Worm (Caenorhabditis elegans) whole organism, young adult: Measurements from ENCODE around the gene R07E5.15.

Experiments used
- B0336.3 ChIP-seq: fragments of 200-800 bp; sonication (Bioruptor generic); IDR thresholded peaks from 2 replicates; pipeline ENCODE4 v1.3.6; 2022; ENCODE audit warnings: missing genetic modification characterization, missing compliant biosample characterization
- F23B12.7 ChIP-seq: sonication (generic microtip); optimal IDR thresholded peaks from 2 replicates; lab custom pipeline; 2017; ENCODE audit warnings: missing genetic modification characterization, mild to moderate bottlenecking, missing compliant biosample characterization, antibody characterized with exemption, moderate library complexity; ENCODE audit not compliant: insufficient read depth
- F39B2.1 ChIP-seq: fragments of 200-800 bp; sonication (Bioruptor generic); IDR thresholded peaks from 2 replicates; pipeline ENCODE4 v1.3.6; 2022; ENCODE audit warnings: missing genetic modification reagents, missing genetic modification characterization, missing compliant biosample characterization
- F49E8.2 ChIP-seq: sonication (generic microtip); optimal IDR thresholded peaks from 3 replicates; lab custom pipeline; 2017; ENCODE audit warnings: missing genetic modification characterization, mild to moderate bottlenecking, missing compliant biosample characterization, antibody characterized with exemption, moderate library complexity; ENCODE audit not compliant: insufficient read depth
- F52B5.7 ChIP-seq: sonication (generic microtip); optimal IDR thresholded peaks from 2 replicates; lab custom pipeline; 2016; ENCODE audit warnings: mild to moderate bottlenecking, missing genetic modification characterization, missing compliant biosample characterization
- F57C9.4 ChIP-seq: sonication (generic microtip); optimal IDR thresholded peaks from 2 replicates; lab custom pipeline; 2017; ENCODE audit warnings: mild to moderate bottlenecking, missing genetic modification characterization, missing compliant biosample characterization
- T07F8.4 ChIP-seq: sonication (generic microtip); optimal IDR thresholded peaks from 2 replicates; lab custom pipeline; 2016; ENCODE audit warnings: mild to moderate bottlenecking, missing genetic modification characterization, moderate library complexity, missing compliant biosample characterization
- T26A5.8 ChIP-seq: sonication (generic microtip); optimal IDR thresholded peaks from 2 replicates; lab custom pipeline; 2016; ENCODE audit warnings: missing genetic modification characterization, missing compliant biosample characterization
- Y53F4B.3 ChIP-seq: fragments of 200-800 bp; sonication (Bioruptor generic); IDR thresholded peaks from 2 replicates; pipeline ENCODE4 v1.3.6; 2022; ENCODE audit warnings: missing genetic modification reagents, missing genetic modification characterization, missing compliant biosample characterization
- Y53G8AR.9 ChIP-seq: fragments of 200-800 bp; sonication (Bioruptor generic); conservative IDR thresholded peaks from 2 replicates; pipeline ENCODE4 v1.3.6; 2022; ENCODE audit warnings: missing genetic modification reagents, missing genetic modification characterization, missing compliant biosample characterization
- Y56A3A.18 ChIP-seq: fragments of 200-800 bp; sonication (Bioruptor generic); IDR thresholded peaks from 2 replicates; pipeline ENCODE4 v1.3.6; 2022; ENCODE audit warnings: missing genetic modification reagents, missing genetic modification characterization, missing compliant biosample characterization
- akir-1 ChIP-seq: fragments of 200-800 bp; sonication (Bioruptor generic); optimal IDR thresholded peaks from 2 replicates; lab custom pipeline; 2018; ENCODE audit warnings: mild to moderate bottlenecking, missing genetic modification characterization, moderate library complexity, missing compliant biosample characterization
- athp-1 ChIP-seq: sonication (generic microtip); optimal IDR thresholded peaks from 2 replicates; lab custom pipeline; 2017; ENCODE audit warnings: mild to moderate bottlenecking, missing genetic modification characterization, missing compliant biosample characterization
- ccch-3 ChIP-seq: fragments of 200-800 bp; sonication (Bioruptor generic); optimal IDR thresholded peaks from 2 replicates; lab custom pipeline; 2018; ENCODE audit warnings: mild to moderate bottlenecking, missing genetic modification characterization, missing compliant biosample characterization
- cebp-2 ChIP-seq: fragments of 200-800 bp; sonication (Bioruptor generic); IDR thresholded peaks from 2 replicates; pipeline ENCODE4 v1.3.6; 2022; ENCODE audit warnings: missing genetic modification characterization, missing compliant biosample characterization
- ceh-100 ChIP-seq: fragments of 200-800 bp; sonication (Bioruptor generic); IDR thresholded peaks from 2 replicates; pipeline ENCODE4 v1.3.6; 2022; ENCODE audit warnings: missing genetic modification reagents, missing genetic modification characterization, missing compliant biosample characterization
- ceh-79 ChIP-seq: sonication (generic microtip); optimal IDR thresholded peaks from 2 replicates; lab custom pipeline; 2017; ENCODE audit warnings: mild to moderate bottlenecking, missing genetic modification characterization, missing compliant biosample characterization
- fkh-3 ChIP-seq: sonication (generic microtip); optimal IDR thresholded peaks from 2 replicates; lab custom pipeline; 2016; ENCODE audit warnings: mild to moderate bottlenecking, missing genetic modification characterization, missing compliant biosample characterization
- him-1 ChIP-seq: sonication (generic microtip); optimal IDR thresholded peaks from 2 replicates; lab custom pipeline; 2016; ENCODE audit warnings: missing genotype, missing genetic modification reagents, missing genetic modification characterization, missing compliant biosample characterization
- lin-40 ChIP-seq: sonication (generic microtip); optimal IDR thresholded peaks from 2 replicates; lab custom pipeline; 2016; ENCODE audit warnings: missing genetic modification characterization, mild to moderate bottlenecking, missing compliant biosample characterization, missing genotype, missing genetic modification reagents
- lir-1 ChIP-seq: fragments of 200-800 bp; sonication (Bioruptor generic); conservative IDR thresholded peaks from 2 replicates; pipeline ENCODE4 v1.3.6; 2022; ENCODE audit warnings: missing genetic modification reagents, missing genetic modification characterization, missing compliant biosample characterization
- madf-8 ChIP-seq: fragments of 200-800 bp; sonication (Bioruptor generic); conservative IDR thresholded peaks from 2 replicates; pipeline ENCODE4 v1.3.6; 2022; ENCODE audit warnings: missing genetic modification reagents, missing genetic modification characterization, missing compliant biosample characterization
- mcd-1 ChIP-seq: fragments of 200-800 bp; sonication (Bioruptor generic); IDR thresholded peaks from 2 replicates; pipeline ENCODE4 v1.3.6; 2022; ENCODE audit warnings: missing genetic modification reagents, missing genetic modification characterization, missing compliant biosample characterization
- mel-28 ChIP-seq: sonication (generic microtip); optimal IDR thresholded peaks from 2 replicates; lab custom pipeline; 2016; ENCODE audit warnings: borderline replicate concordance, mild to moderate bottlenecking, missing genetic modification characterization, missing compliant biosample characterization
- mes-4 ChIP-seq: sonication (generic microtip); optimal IDR thresholded peaks from 2 replicates; lab custom pipeline; 2016; ENCODE audit warnings: missing genotype, missing genetic modification characterization, missing compliant biosample characterization
- mxl-1 ChIP-seq: sonication (generic microtip); optimal IDR thresholded peaks from 2 replicates; lab custom pipeline; 2016; ENCODE audit warnings: missing genetic modification characterization, missing compliant biosample characterization
- nfya-1 ChIP-seq: sonication (generic microtip); optimal IDR thresholded peaks from 2 replicates; lab custom pipeline; 2017; ENCODE audit warnings: antibody characterized with exemption, missing compliant biosample characterization, missing genetic modification characterization, borderline replicate concordance; ENCODE audit not compliant: insufficient read depth
- nfya-2 ChIP-seq: fragments of 200-800 bp; sonication (Bioruptor generic); IDR thresholded peaks from 2 replicates; pipeline ENCODE4 v1.3.6; 2022; ENCODE audit warnings: missing genetic modification reagents, missing genetic modification characterization, missing compliant biosample characterization
- nhr-120 ChIP-seq: fragments of 200-800 bp; sonication (Bioruptor generic); IDR thresholded peaks from 2 replicates; pipeline ENCODE4 v1.3.6; 2022; ENCODE audit warnings: missing genetic modification characterization, missing compliant biosample characterization
- nhr-27 ChIP-seq: fragments of 200-800 bp; sonication (Bioruptor generic); optimal IDR thresholded peaks from 2 replicates; lab custom pipeline; 2018; ENCODE audit warnings: mild to moderate bottlenecking, missing genetic modification characterization, moderate library complexity, missing compliant biosample characterization
- nhr-80 ChIP-seq: sonication (generic microtip); optimal IDR thresholded peaks from 2 replicates; lab custom pipeline; 2016; ENCODE audit warnings: missing genetic modification characterization, missing compliant biosample characterization
- pbrm-1 ChIP-seq: fragments of 200-800 bp; sonication (Bioruptor generic); IDR thresholded peaks from 2 replicates; pipeline ENCODE4 v1.3.6; 2022; ENCODE audit warnings: missing genetic modification reagents, missing genetic modification characterization, missing compliant biosample characterization
- somi-1 ChIP-seq: fragments of 200-800 bp; sonication (Bioruptor generic); optimal IDR thresholded peaks from 2 replicates; lab custom pipeline; 2018; ENCODE audit warnings: mild to moderate bottlenecking, missing genetic modification characterization, missing compliant biosample characterization
- xnd-1 ChIP-seq: sonication (generic microtip); optimal IDR thresholded peaks from 2 replicates; lab custom pipeline; 2016; ENCODE audit warnings: missing genotype, missing genetic modification reagents, missing genetic modification characterization, missing compliant biosample characterization

Gene R07E5.15

ce11 chrIII:4401142-4401541 lies at the start of gene R07E5.15:
R07E5.15 (plus strand) TSS chrIII:4401442.
- TF ChIP-seq F52B5.7 (tag; lab: Kevin White, UChicago), result no peak
- no peak for TF ChIP-seq Y53G8AR.9 (GFP tag; lab: Robert Waterston, UW)
- no peak for TF ChIP-seq somi-1 (GFP tag; lab: Kevin White, UChicago)
- TF ChIP-seq fkh-3, result no peak
- TF ChIP-seq nfya-2 (GFP tag; lab: Robert Waterston, UW), result no peak
- TF ChIP-seq nhr-120, result no peak
- TF ChIP-seq F23B12.7 (tag; lab: Kevin White, UChicago), result no peak
- TF ChIP-seq ceh-79 (tag; lab: Kevin White, UChicago), result no peak
- TF ChIP-seq mes-4, result no peak
- no peak for TF ChIP-seq ccch-3
- TF ChIP-seq Y53F4B.3 (GFP tag; lab: Robert Waterston, UW), result no peak
- TF ChIP-seq, all 124 proteins: peak for 0

- no peak for TF ChIP-seq mes-4
- no peak for TF ChIP-seq T07F8.4 (tag; lab: Kevin White, UChicago)
- TF ChIP-seq cebp-2, result no peak
- TF ChIP-seq B0336.3 (GFP tag; lab: Robert Waterston, UW), result no peak
- TF ChIP-seq pbrm-1, result no peak
- no peak for TF ChIP-seq F23B12.7 (tag; lab: Kevin White, UChicago)
- no peak for TF ChIP-seq mel-28 (tag; lab: Kevin White, UChicago)
- TF ChIP-seq F57C9.4 (tag; lab: Kevin White, UChicago), result no peak
- no peak for TF ChIP-seq F49E8.2 (tag; lab: Kevin White, UChicago)
- no peak for TF ChIP-seq Y56A3A.18 (GFP tag; lab: Robert Waterston, UW)
- TF ChIP-seq nfya-1 (tag; lab: Kevin White, UChicago), result no peak
- no peak for TF ChIP-seq fkh-3
Observed at ce11 chrIII:4356384-4356783, 44.9 kb upstream of the R07E5.15 start, which contains the start of gene mnp-1. mnp-1 (plus strand) TSS chrIII:4356594.

DNA sequence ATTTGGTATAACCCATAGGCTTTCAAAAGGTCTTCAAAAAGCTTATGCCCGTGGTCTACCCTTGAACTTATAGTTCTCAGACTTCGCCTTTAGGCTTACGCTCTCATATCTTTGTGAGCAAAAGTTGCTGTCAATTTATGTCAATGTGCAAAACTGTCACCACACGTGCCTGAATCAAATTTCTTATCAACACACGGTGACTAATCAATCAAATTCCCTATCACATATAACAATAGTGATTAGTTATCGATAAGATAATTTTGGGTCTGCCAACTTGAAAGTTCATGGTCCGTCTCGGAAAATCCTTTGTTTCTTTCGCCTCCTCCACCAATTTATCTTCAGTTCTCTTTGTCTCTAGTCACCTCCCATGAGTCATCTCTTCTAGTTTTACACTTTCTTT lies 43.8 kb upstream of the R07E5.15 start:
- TF ChIP-seq ceh-100 (GFP tag; lab: Robert Waterston, UW) (no peak), nhr-80 (tag; lab: Kevin White, UChicago) (peak; percentile 34), nhr-27 (tag; lab: Kevin White, UChicago) (no peak)

DNA sequence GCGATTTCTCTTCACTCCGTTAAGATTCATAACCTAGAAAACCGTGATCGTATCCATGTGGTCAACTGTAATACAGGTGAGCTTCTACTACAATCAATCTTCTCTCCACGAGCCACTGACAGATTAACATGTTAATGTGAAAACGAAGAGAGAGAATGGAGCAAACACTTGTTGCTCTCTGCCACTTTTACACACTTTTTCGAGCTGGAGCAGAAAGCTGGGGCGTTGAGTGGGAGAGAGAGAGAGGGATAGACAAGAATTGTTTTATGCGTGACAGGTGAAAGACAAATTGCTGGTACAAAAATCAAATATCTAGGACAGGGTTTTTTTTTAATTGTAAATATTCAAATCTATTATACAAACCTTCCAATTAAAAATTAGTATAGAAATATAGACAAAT lies 42.9 kb upstream of the R07E5.15 start:
- TF ChIP-seq akir-1 (GFP tag; lab: Kevin White, UChicago) (no peak), lin-40 (tag; lab: Kevin White, UChicago) (no peak), F39B2.1 (GFP tag; lab: Robert Waterston, UW) (no peak), mxl-1 (tag; lab: Kevin White, UChicago) (no peak), him-1 (tag; lab: Kevin White, UChicago) (no peak), Y53F4B.3 (GFP tag; lab: Robert Waterston, UW) (no peak), athp-1 (tag; lab: Kevin White, UChicago) (no peak), mcd-1 (GFP tag; lab: Robert Waterston, UW) (no peak), madf-8 (GFP tag; lab: Robert Waterston, UW) (no peak), nfya-2 (GFP tag; lab: Robert Waterston, UW) (no peak), somi-1 (GFP tag; lab: Kevin White, UChicago) (no peak), ceh-79 (tag; lab: Kevin White, UChicago) (no peak), F57C9.4 (tag; lab: Kevin White, UChicago) (no peak), T26A5.8 (tag; lab: Kevin White, UChicago) (no peak), lir-1 (GFP tag; lab: Robert Waterston, UW) (no peak), nhr-120 (no peak), xnd-1 (tag; lab: Kevin White, UChicago) (no peak)
